Fruit fly (Drosophila melanogaster) whole organism, adult: ENCODE data around the gene CG7567.

ENCODE experiments used
- CG11617 ChIP-seq: fragments of 200-800 bp; sonication (Bioruptor generic); optimal IDR thresholded peaks from 2 replicates; lab custom pipeline; 2017; ENCODE audit warnings: mild to moderate bottlenecking, missing biosample characterization, missing genetic modification reagents, missing genetic modification characterization
- CG12768 ChIP-seq: fragments of 200-800 bp; sonication (Bioruptor generic); optimal IDR thresholded peaks from 2 replicates; lab custom pipeline; 2017; ENCODE audit warnings: missing biosample characterization, missing genetic modification characterization, mild to moderate bottlenecking, moderate library complexity, missing genetic modification reagents
- CG33017 ChIP-seq: fragments of 200-800 bp; sonication (Bioruptor generic); optimal IDR thresholded peaks from 2 replicates; lab custom pipeline; 2018; ENCODE audit warnings: missing biosample characterization, mild to moderate bottlenecking, missing genetic modification characterization, moderate library complexity
- CG5204 ChIP-seq: fragments of 200-800 bp; sonication (Bioruptor generic); optimal IDR thresholded peaks from 2 replicates; lab custom pipeline; 2016; ENCODE audit warnings: missing biosample characterization, missing genetic modification characterization
- CG7045 ChIP-seq: fragments of 200-800 bp; sonication (Bioruptor generic); optimal IDR thresholded peaks from 2 replicates; lab custom pipeline; 2017; ENCODE audit warnings: missing biosample characterization, mild to moderate bottlenecking, missing genetic modification characterization
- CG7101 ChIP-seq: fragments of 200-800 bp; sonication (Bioruptor generic); optimal IDR thresholded peaks from 2 replicates; lab custom pipeline; 2018; ENCODE audit warnings: missing biosample characterization, mild to moderate bottlenecking, missing genetic modification characterization, moderate library complexity
- Clk ChIP-seq: fragments of 200-800 bp; sonication (Bioruptor generic); optimal IDR thresholded peaks from 2 replicates; lab custom pipeline; 2017; ENCODE audit warnings: missing biosample characterization, missing genetic modification characterization
- Hr96 ChIP-seq: fragments of 200-800 bp; sonication (Bioruptor generic); optimal IDR thresholded peaks from 2 replicates; lab custom pipeline; 2016; ENCODE audit warnings: missing biosample characterization, missing genetic modification characterization
- Mnt ChIP-seq: fragments of 200-800 bp; sonication (Bioruptor generic); optimal IDR thresholded peaks from 2 replicates; lab custom pipeline; 2016; ENCODE audit warnings: missing biosample characterization, mild to moderate bottlenecking, missing genetic modification characterization
- bab1 ChIP-seq: fragments of 200-800 bp; sonication (Bioruptor generic); optimal IDR thresholded peaks from 3 replicates; lab custom pipeline; 2019; ENCODE audit warnings: missing biosample characterization, mild to moderate bottlenecking, missing genetic modification characterization, moderate library complexity
- cnc ChIP-seq, 2 experiments: fragments of >200 bp; optimal IDR thresholded peaks; 2 replicates each; lab custom pipeline; 2017
- kay ChIP-seq: fragments of 200-800 bp; sonication (Bioruptor generic); peaks from one replicate; lab custom pipeline; 2016; ENCODE audit warnings: missing biosample characterization, missing genetic modification characterization, borderline replicate concordance

Gene CG7567

DNA sequence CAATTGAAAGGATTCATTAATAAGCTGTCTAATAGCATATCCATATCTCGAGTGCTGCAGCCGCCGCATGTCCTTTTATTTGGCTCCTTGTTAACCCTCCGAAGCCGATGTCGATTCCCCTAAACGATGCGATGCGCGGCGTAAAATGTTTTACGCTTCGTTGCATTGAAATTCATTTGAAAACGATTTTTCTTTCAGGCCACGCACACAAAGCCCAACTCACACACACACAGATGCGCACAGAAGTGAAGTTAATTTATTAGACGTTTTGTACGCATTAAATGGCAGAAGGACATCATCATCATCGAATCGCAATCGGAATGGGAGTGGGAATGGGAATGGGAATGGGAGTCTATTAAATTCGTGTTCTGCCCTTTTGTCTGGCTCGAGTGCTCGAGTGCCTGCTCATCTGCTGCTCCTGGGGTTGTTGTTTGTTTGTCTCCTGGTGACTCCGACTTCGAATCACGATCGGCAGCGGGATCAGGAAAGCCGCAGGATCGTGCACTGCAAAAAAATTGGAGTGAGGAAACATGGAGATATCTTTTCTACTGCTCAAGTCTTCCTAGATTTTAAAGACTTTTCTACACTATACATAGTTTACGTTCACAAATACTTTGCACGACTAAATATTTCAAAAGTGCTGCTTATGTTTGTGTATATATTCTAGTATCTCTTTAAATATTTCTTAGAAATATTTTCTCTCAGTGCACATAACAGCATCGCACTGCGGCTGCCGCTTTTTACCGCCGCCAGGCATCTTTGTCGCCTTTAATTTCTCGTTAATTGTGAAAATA is 46.8 kb downstream of the CG7567 start:
- TF ChIP-seq CG7101 (no peak), CG7045 (GFP tag; lab: Kevin White, UChicago) (no peak), CG33017 (tag; lab: Kevin White, UChicago) (no peak), CG11617 (GFP tag; lab: Kevin White, UChicago) (no peak), Hr96 (no peak)

DNA sequence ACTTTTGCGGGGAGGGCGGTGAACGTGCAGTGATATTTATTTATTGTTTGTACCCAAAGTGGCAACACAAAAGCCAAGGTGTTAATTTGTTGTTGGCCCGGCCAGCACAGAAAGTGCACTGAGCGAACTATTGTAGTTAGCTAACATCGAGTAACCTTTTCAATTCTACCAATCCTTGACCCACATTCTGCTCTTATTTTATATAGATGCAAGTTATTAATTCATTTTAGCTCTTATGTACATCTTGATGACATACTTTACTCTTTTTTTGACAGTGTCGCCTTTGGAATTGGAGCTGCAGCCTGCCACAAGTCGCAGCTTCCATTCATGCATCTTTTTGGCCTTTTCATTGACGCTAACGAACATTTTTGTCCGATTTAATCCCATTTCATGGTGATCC is 49.5 kb downstream of the CG7567 start:
- no peak for TF ChIP-seq cnc (optimal IDR thresholded peaks at IDR 0.05; lab: Kevin White, UChicago)
- TF ChIP-seq CG12768 (GFP tag; lab: Kevin White, UChicago), result no peak
- TF ChIP-seq bab1 (GFP tag; lab: Kevin White, UChicago), result no peak
- TF ChIP-seq Mnt (GFP tag; lab: Kevin White, UChicago), result no peak
- no peak for TF ChIP-seq kay (GFP tag; lab: Kevin White, UChicago)
- no peak for TF ChIP-seq CG5204 (GFP tag; lab: Kevin White, UChicago)
- no peak for TF ChIP-seq Clk
